Fruit fly (Drosophila melanogaster): ENCODE results near the gene FoxK.
A peak's percentile ranks its signal among the peaks of the same experiment; 100 is the strongest.

Gene FoxK

DNA sequence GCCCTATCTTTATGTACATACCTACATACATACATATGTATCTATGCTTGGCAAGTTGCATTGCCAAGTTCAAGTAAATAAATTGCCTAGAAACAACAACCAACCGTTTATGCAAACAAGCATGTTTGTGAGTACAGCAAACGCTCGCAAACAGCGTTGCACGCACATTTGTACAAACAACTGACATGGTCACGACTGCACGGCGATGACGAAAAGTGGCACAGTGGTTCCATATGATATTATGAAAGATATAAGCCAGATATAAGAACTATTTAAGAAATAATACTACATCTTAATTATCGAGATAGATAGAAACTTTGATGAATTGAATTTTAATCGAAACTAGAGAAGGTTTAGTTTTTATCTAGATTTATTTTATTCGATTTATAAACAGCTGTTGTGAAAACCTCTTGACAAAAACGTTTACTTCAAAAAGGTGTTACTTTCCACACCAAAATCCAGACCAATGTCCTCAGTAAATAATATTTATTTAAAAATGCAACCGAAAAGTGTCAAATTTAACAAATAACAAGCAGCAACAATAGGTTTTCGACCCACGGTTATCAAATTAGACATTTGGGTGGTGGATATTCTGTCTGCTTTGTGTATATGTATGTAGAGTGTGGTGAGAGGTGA, 30.7 kb downstream of the FoxK start (continued):
- TF ChIP-seq CG1792 (GFP tag; optimal IDR thresholded peaks at IDR 0.05) (peak; percentile 77), CG4730 (GFP tag; IDR thresholded peaks at IDR 0.05) (peak; percentile 49), CG30431 (GFP tag; optimal IDR thresholded peaks at IDR 0.05) (peak; percentile 87), Nf-YC (tag; optimal IDR thresholded peaks at IDR 0.05) (peak; percentile 84), stwl (tag; optimal IDR thresholded peaks at IDR 0.05) (peak; percentile 18), cg (GFP tag; optimal IDR thresholded peaks at IDR 0.05) (peak; percentile 54), CG18476 (GFP tag; optimal IDR thresholded peaks at IDR 0.05) (peak; percentile 91), gro (GFP tag; optimal IDR thresholded peaks at IDR 0.05) (peak; percentile 22), Xrp1 (GFP tag; IDR thresholded peaks at IDR 0.05) (peak; percentile 87), Meics (GFP tag; optimal IDR thresholded peaks at IDR 0.05) (peak; percentile 81), wor (GFP tag; IDR thresholded peaks at IDR 0.05) (peak; percentile 86), CG14014 (GFP tag; IDR thresholded peaks at IDR 0.05) (peak; percentile 77), luna (GFP tag; optimal IDR thresholded peaks at IDR 0.05) (no peak), CG2889 (GFP tag; IDR thresholded peaks at IDR 0.05) (0 out of 3 replicates have a peak, but pooled peaks have one; percentile 37), CG7271 (tag; optimal IDR thresholded peaks at IDR 0.05) (peak; percentile 67), CG12219 (GFP tag; optimal IDR thresholded peaks at IDR 0.05) (peak; percentile 85), CG12391 (tag; optimal IDR thresholded peaks at IDR 0.05) (peak; percentile 96), CG7839 (tag; optimal IDR thresholded peaks at IDR 0.05) (peak; percentile 97), gcm2 (GFP tag; optimal IDR thresholded peaks at IDR 0.05) (peak; percentile 91), H15 (GFP tag; IDR thresholded peaks at IDR 0.05) (peak; percentile 49), Mes4 (GFP tag; optimal IDR thresholded peaks at IDR 0.05) (peak; percentile 85), Doc2 (GFP tag; IDR thresholded peaks at IDR 0.05) (peak; percentile 49; the same call in 1 of the 2 replicates), CG15011 (GFP tag; optimal IDR thresholded peaks at IDR 0.05) (peak; percentile 67), Vsx1 (GFP tag; optimal IDR thresholded peaks at IDR 0.05) (peak; percentile 83), CG10654 (GFP tag; optimal IDR thresholded peaks at IDR 0.05) (peak; percentile 52), sens (GFP tag) (peak; percentile 99), CG15696 (tag; optimal IDR thresholded peaks at IDR 0.05) (peak; percentile 93), Atf-2 (GFP tag; optimal IDR thresholded peaks at IDR 0.05) (peak; percentile 88), CG33557 (GFP tag; optimal IDR thresholded peaks at IDR 0.05) (peak; percentile 85), NK7.1 (GFP tag; optimal IDR thresholded peaks at IDR 0.05) (peak; percentile 79), exex (tag; optimal IDR thresholded peaks at IDR 0.05) (no peak), CG10462 (GFP tag; optimal IDR thresholded peaks at IDR 0.05) (peak; percentile 92), CG12299 (tag; optimal IDR thresholded peaks at IDR 0.05) (peak; percentile 80), salm (tag; optimal IDR thresholded peaks at IDR 0.05) (peak; percentile 78), CG8290 (GFP tag; optimal IDR thresholded peaks at IDR 0.05) (peak; percentile 45), CG8290 (tag; optimal IDR thresholded peaks at IDR 0.05) (peak; percentile 52 to 73), CG30403 (GFP tag; optimal IDR thresholded peaks at IDR 0.05) (peak; percentile 94), lmd (GFP tag; IDR thresholded peaks at IDR 0.05) (peak; percentile 84; the same call in 1 of the 2 replicates), fd96Cb (tag; optimal IDR thresholded peaks at IDR 0.05) (peak; percentile 89), Trl (optimal IDR thresholded peaks at IDR 0.05) (no peak), Trl (GFP tag; optimal IDR thresholded peaks at IDR 0.05) (peak; percentile 81), esg (GFP tag; conservative IDR thresholded peaks at IDR 0.05) (peak; percentile 80), chinmo (GFP tag; IDR thresholded peaks at IDR 0.05; ENCODE audit: partially characterized antibody) (peak; percentile 65; the same call in 1 of the 4 replicates), Lhr (GFP tag; optimal IDR thresholded peaks at IDR 0.05) (peak; percentile 81), btn (GFP tag; optimal IDR thresholded peaks at IDR 0.05) (peak; percentile 70), tll (GFP tag; optimal IDR thresholded peaks at IDR 0.05) (peak in 1 of 2 experiments; percentile 74), onecut (GFP tag; IDR thresholded peaks at IDR 0.05) (peak; percentile 79), sqz (GFP tag; optimal IDR thresholded peaks at IDR 0.05) (peak; percentile 86), CG6254 (GFP tag; optimal IDR thresholded peaks at IDR 0.05) (peak; percentile 85), CG3995 (GFP tag; optimal IDR thresholded peaks at IDR 0.05) (no peak)
